Fruit fly (Drosophila melanogaster) whole organism, prepupa: ENCODE measurements around the gene CSN5.

Experiments
- Blimp-1 ChIP-seq: fragments of 200-800 bp; sonication (Bioruptor generic); optimal IDR thresholded peaks from 3 replicates; lab custom pipeline; 2017; ENCODE audit warnings: missing biosample characterization, missing genetic modification characterization, mild to moderate bottlenecking, moderate library complexity, missing genetic modification reagents
- CG10631 ChIP-seq: fragments of 200-800 bp; sonication (Bioruptor generic); optimal IDR thresholded peaks from 2 replicates; lab custom pipeline; 2016; ENCODE audit warnings: missing biosample characterization, missing genetic modification characterization
- CG11294 ChIP-seq: fragments of 200-800 bp; sonication (Bioruptor generic); IDR thresholded peaks from 2 replicates; pipeline ENCODE4 v1.3.6; 2022; ENCODE audit warnings: missing biosample characterization, missing genetic modification characterization
- CG11762 ChIP-seq: fragments of 200-800 bp; sonication (Bioruptor generic); optimal IDR thresholded peaks from 3 replicates; lab custom pipeline; 2016; ENCODE audit warnings: missing biosample characterization, missing genetic modification characterization; ENCODE audit not compliant: insufficient read depth
- CG1621 ChIP-seq: fragments of 200-800 bp; sonication (Bioruptor generic); optimal IDR thresholded peaks from 3 replicates; lab custom pipeline; 2018; ENCODE audit warnings: missing biosample characterization, mild to moderate bottlenecking, missing genetic modification characterization
- CG16779 ChIP-seq: fragments of 200-800 bp; sonication (Bioruptor generic); optimal IDR thresholded peaks from 3 replicates; lab custom pipeline; 2017; ENCODE audit warnings: missing biosample characterization, mild to moderate bottlenecking, missing genetic modification characterization
- CG3032 ChIP-seq: fragments of 200-800 bp; optimal IDR thresholded peaks from 2 replicates; lab custom pipeline; 2019; ENCODE audit warnings: missing biosample characterization, mild to moderate bottlenecking, missing genetic modification characterization, moderate library complexity
- CG31627 ChIP-seq: fragments of 200-800 bp; sonication (Bioruptor generic); optimal IDR thresholded peaks from 3 replicates; lab custom pipeline; 2016; ENCODE audit warnings: missing biosample characterization, missing genetic modification characterization
- CG4318 ChIP-seq: fragments of 200-800 bp; sonication (Bioruptor generic); optimal IDR thresholded peaks from 3 replicates; lab custom pipeline; 2017; ENCODE audit warnings: missing biosample characterization, mild to moderate bottlenecking, missing genetic modification characterization
- CG6163 ChIP-seq: fragments of 200-800 bp; sonication (Bioruptor generic); IDR thresholded peaks from 3 replicates; pipeline ENCODE4 v1.3.6; 2022; ENCODE audit warnings: missing biosample characterization, missing genetic modification characterization
- CG6792 ChIP-seq: fragments of 200-800 bp; sonication (Bioruptor generic); optimal IDR thresholded peaks from 3 replicates; lab custom pipeline; 2016; ENCODE audit warnings: missing biosample characterization, missing genetic modification characterization
- CG6854 ChIP-seq: fragments of 200-800 bp; sonication (Bioruptor generic); optimal IDR thresholded peaks from 2 replicates; lab custom pipeline; 2017; ENCODE audit warnings: missing biosample characterization, mild to moderate bottlenecking, missing genetic modification characterization
- CG8119 ChIP-seq: fragments of 200-800 bp; sonication (Bioruptor generic); IDR thresholded peaks from 3 replicates; pipeline ENCODE4 v1.3.6; 2022; ENCODE audit warnings: missing biosample characterization, missing genetic modification characterization
- CG8319 ChIP-seq: fragments of 200-800 bp; sonication (Bioruptor generic); optimal IDR thresholded peaks from 3 replicates; lab custom pipeline; 2016; ENCODE audit warnings: missing biosample characterization, missing genetic modification characterization
- Eip78C ChIP-seq: fragments of 200-800 bp; sonication (Bioruptor generic); peaks from one replicate; lab custom pipeline; 2016; ENCODE audit warnings: missing biosample characterization, missing genetic modification characterization
- Hr4 ChIP-seq: fragments of 200-800 bp; sonication (Bioruptor generic); optimal IDR thresholded peaks from 3 replicates; lab custom pipeline; 2016; ENCODE audit warnings: missing biosample characterization, missing genetic modification characterization
- Lpt ChIP-seq: fragments of 200-800 bp; sonication (Bioruptor generic); optimal IDR thresholded peaks from 3 replicates; lab custom pipeline; 2016; ENCODE audit warnings: missing biosample characterization, missing genetic modification characterization
- Met ChIP-seq: fragments of 200-800 bp; sonication (Bioruptor generic); optimal IDR thresholded peaks from 3 replicates; lab custom pipeline; 2016; ENCODE audit warnings: missing biosample characterization, missing genetic modification characterization
- OdsH ChIP-seq: fragments of 200-800 bp; sonication (Bioruptor generic); optimal IDR thresholded peaks from 3 replicates; lab custom pipeline; 2016; ENCODE audit warnings: missing biosample characterization, missing genetic modification characterization
- Smox ChIP-seq: fragments of 200-800 bp; sonication (Bioruptor generic); optimal IDR thresholded peaks from 3 replicates; lab custom pipeline; 2016; ENCODE audit warnings: missing biosample characterization, missing genetic modification characterization
- Sox102F ChIP-seq: fragments of 200-800 bp; sonication (Bioruptor generic); optimal IDR thresholded peaks from 2 replicates; lab custom pipeline; 2016; ENCODE audit warnings: missing biosample characterization, mild to moderate bottlenecking, missing genetic modification characterization
- Sox14 ChIP-seq: fragments of 200-800 bp; sonication (Bioruptor generic); optimal IDR thresholded peaks from 3 replicates; lab custom pipeline; 2016; ENCODE audit warnings: missing biosample characterization, missing genetic modification characterization
- Sox15 ChIP-seq: fragments of 200-800 bp; sonication (Bioruptor generic); optimal IDR thresholded peaks from 3 replicates; lab custom pipeline; 2016; ENCODE audit warnings: missing biosample characterization, missing genetic modification characterization
- achi ChIP-seq: fragments of 200-800 bp; sonication (Bioruptor generic); optimal IDR thresholded peaks from 3 replicates; lab custom pipeline; 2016; ENCODE audit warnings: missing biosample characterization, missing genetic modification characterization
- eg ChIP-seq: fragments of 200-800 bp; sonication (Bioruptor generic); IDR thresholded peaks from 3 replicates; pipeline ENCODE4 v1.3.6; 2022; ENCODE audit warnings: missing biosample characterization, missing genetic modification characterization
- esn ChIP-seq: fragments of 200-800 bp; sonication (Bioruptor generic); optimal IDR thresholded peaks from 2 replicates; lab custom pipeline; 2016; ENCODE audit warnings: missing biosample characterization, mild to moderate bottlenecking, missing genetic modification characterization, moderate library complexity
- fkh ChIP-seq: fragments of 200-800 bp; sonication (Bioruptor generic); optimal IDR thresholded peaks from 3 replicates; lab custom pipeline; 2017; ENCODE audit warnings: missing biosample characterization, mild to moderate bottlenecking, missing genetic modification characterization, moderate library complexity
- lz ChIP-seq: fragments of 200-800 bp; sonication (Bioruptor generic); optimal IDR thresholded peaks from 3 replicates; lab custom pipeline; 2016; ENCODE audit warnings: missing biosample characterization, missing genetic modification characterization
- salr ChIP-seq, 2 experiments: fragments of 200-800 bp; sonication (Bioruptor generic); optimal IDR thresholded peaks; 3 replicates each; lab custom pipeline; 2016 to 2018; ENCODE audit warnings: missing biosample characterization in 2 of 2, missing genetic modification characterization in 2 of 2, mild to moderate bottlenecking in 1 of 2
- ss ChIP-seq, 2 experiments: fragments of 200-800 bp; sonication (Bioruptor generic); optimal IDR thresholded peaks; 2 replicates in 1 of 2; 3 replicates in 1 of 2; lab custom pipeline; 2017 to 2018; ENCODE audit warnings: mild to moderate bottlenecking in 2 of 2, missing biosample characterization in 2 of 2, missing genetic modification characterization in 2 of 2, moderate library complexity in 1 of 2
- svp ChIP-seq: fragments of 200-800 bp; sonication (Bioruptor generic); peaks from one replicate; lab custom pipeline; 2016; ENCODE audit warnings: missing biosample characterization, missing genetic modification characterization
- vri ChIP-seq: fragments of 200-800 bp; sonication (Bioruptor generic); optimal IDR thresholded peaks from 3 replicates; lab custom pipeline; 2016; ENCODE audit warnings: missing biosample characterization, mild to moderate bottlenecking, missing genetic modification characterization

CSN5 gene

DNA sequence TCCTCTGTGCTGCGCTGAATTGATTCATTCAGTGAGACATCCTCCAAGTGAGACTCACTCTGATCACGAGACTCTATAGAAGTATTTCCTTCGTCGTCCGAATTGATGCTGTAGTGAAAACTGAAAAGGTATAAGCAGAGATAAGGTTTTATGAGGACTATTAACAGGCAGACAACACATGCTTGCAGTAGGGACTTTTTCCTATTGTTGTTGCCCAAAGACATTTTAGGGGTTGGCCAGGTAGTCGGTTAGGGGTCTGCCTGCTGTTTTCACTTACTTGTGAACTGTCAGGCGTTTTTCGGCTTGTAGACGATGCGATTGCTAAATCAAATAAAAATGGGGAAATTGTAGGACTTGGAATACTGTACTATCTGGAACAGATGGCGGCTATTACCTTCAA lies 1.3 kb upstream of the CSN5 start:
- TF ChIP-seq Blimp-1 (GFP tag; lab: Kevin White, UChicago) (no peak), lz (GFP tag; lab: Kevin White, UChicago) (no peak), CG1621 (tag; lab: Kevin White, UChicago) (no peak), CG8119 (GFP tag; lab: Robert Waterston, UW) (no peak), eg (GFP tag; lab: Robert Waterston, UW) (no peak), svp (no peak), CG31627 (no peak), CG11762 (GFP tag; lab: Kevin White, UChicago) (no peak), CG6854 (no peak), CG11294 (GFP tag; lab: Robert Waterston, UW) (no peak), Lpt (GFP tag; lab: Kevin White, UChicago) (no peak), CG3032 (tag; lab: Kevin White, UChicago) (no peak), Sox15 (no peak), Sox14 (no peak), Met (GFP tag; lab: Kevin White, UChicago) (no peak), CG6163 (GFP tag; lab: Robert Waterston, UW) (no peak), salr (GFP tag; optimal IDR thresholded peaks at IDR 0.05; lab: Kevin White, UChicago) (no peak), OdsH (GFP tag; lab: Kevin White, UChicago) (no peak), ss (GFP tag; optimal IDR thresholded peaks at IDR 0.05; lab: Kevin White, UChicago) (no peak)
- TF ChIP-seq, all 60 proteins: peak for 0

DNA sequence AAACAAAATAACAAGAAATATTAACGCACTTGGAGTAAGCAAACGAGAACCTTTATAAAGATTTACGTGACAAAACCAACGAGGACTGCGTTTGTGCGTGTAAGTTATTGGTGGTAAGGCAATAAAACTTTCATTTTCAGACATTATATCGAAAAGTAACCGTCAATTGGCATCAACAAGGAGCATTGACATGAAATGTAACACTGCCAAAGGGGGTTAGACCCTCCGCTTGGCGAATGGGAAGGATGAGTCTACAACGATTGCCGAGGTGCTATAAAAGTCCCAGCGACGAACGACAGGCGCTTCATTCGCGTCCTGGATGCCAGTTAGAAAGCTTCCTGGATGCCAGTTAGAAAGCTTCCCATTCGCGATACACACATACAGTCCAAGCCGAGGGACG lies 2.4 kb downstream of the CSN5 start, which contains the start of gene Gyc89Da:
Gene Gyc89Da, plus strand, starts transcription at position 301 of the 400 bp plus-strand sequence.
- TF ChIP-seq OdsH (GFP tag; lab: Kevin White, UChicago) (no peak), CG8319 (GFP tag; lab: Kevin White, UChicago) (no peak), Lpt (GFP tag; lab: Kevin White, UChicago) (no peak), CG4318 (GFP tag; lab: Kevin White, UChicago) (no peak)

DNA sequence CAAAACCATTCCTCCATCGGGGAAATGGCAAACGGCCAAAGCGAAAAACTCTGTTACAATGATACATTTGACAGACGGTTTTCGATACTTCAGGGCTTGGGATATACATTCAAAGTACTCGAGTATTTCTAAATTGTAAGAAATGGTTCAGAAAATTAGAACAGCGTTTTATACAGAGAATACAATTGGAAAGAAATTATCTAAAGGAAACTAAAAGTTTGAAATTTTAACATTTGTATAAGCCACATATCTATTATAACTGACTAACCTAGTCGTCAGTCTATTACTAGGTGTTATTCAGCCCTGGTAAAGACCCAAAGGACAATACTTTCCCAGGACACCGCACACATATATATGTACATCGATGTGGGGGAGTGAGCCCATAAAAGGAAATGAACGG lies 6.6 kb downstream of the CSN5 start:
- no peak for TF ChIP-seq lz (GFP tag; lab: Kevin White, UChicago)
- TF ChIP-seq Eip78C: peak; percentile 75

DNA sequence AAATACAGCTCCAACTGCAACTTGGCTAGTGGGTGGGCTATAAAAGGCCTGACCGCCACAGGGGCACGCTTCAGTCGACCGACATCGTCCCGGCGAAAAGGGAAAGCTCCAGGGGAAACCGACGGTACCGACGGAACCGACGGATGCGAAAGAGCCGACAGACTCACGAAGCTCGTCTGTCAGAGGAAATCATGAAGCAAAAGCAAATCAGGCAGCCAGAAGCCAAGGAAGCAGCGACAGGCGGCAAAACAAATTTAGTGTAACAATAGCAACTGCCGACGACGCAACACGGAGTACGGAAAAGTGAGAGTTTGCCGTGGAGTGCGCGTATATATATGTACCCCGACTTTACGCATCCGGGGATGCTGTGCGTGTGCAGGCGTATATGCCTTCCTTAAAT lies 7.1 kb downstream of the CSN5 start, which contains the start of gene Gyc89Db:
Gene Gyc89Db, plus strand, starts transcription at position 78 of the 400 bp plus-strand sequence.
- TF ChIP-seq fkh (no peak), Eip78C (no peak), CG11762 (GFP tag; lab: Kevin White, UChicago) (no peak), CG6792 (GFP tag; lab: Kevin White, UChicago) (no peak), CG16779 (no peak), Sox102F (GFP tag; lab: Kevin White, UChicago) (no peak), Sox14 (no peak), svp (no peak), salr (GFP tag; optimal IDR thresholded peaks at IDR 0.05; lab: Kevin White, UChicago) (no peak), CG4318 (GFP tag; lab: Kevin White, UChicago) (no peak), Sox15 (no peak), CG6854 (no peak), Hr4 (GFP tag; lab: Kevin White, UChicago) (no peak), CG10631 (GFP tag; lab: Kevin White, UChicago) (no peak), Smox (no peak), Met (GFP tag; lab: Kevin White, UChicago) (no peak), achi (no peak), esn (GFP tag; lab: Kevin White, UChicago) (no peak), eg (GFP tag; lab: Robert Waterston, UW) (no peak), vri (no peak)
- TF ChIP-seq, all 60 proteins: peak for 0

DNA sequence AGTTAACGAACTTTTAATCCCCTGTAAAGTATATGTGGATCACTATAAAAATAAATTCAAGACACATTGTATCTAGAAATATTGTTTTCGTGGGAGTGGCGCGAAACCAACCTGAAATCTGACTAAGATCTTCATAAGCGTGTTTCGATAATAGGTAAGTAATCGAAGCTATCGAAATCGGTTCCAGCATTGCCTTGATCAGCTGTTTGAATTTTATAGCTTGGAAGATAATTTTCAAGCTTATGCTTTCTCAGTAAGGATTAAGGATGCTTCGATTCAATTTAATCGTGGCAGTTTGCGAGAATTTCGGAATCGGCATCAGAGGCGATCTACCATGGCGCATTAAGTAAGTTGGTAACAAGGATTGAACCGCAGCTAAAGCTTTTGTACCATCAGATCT lies 11.1 kb downstream of the CSN5 start, which contains the start of gene Dhfr:
Gene Dhfr, plus strand, starts transcription at position 173 of the 400 bp plus-strand sequence.
- TF ChIP-seq Eip78C: peak; percentile 12
- TF ChIP-seq Sox14: no peak
- no peak for TF ChIP-seq Lpt (GFP tag; lab: Kevin White, UChicago)
